Worm (Caenorhabditis elegans) whole organism, late embryonic: ENCODE results near the gene nhr-43.

Experiments
- C08G9.2 ChIP-seq: sonication (generic microtip); optimal IDR thresholded peaks from 2 replicates; lab custom pipeline; 2016; ENCODE audit warnings: mild to moderate bottlenecking, missing genetic modification characterization, moderate library complexity, missing compliant biosample characterization
- K02D7.2 ChIP-seq: sonication (generic microtip); optimal IDR thresholded peaks from 2 replicates; lab custom pipeline; 2017; ENCODE audit warnings: mild to moderate bottlenecking, missing genetic modification characterization, missing compliant biosample characterization
- K09A11.1 ChIP-seq: sonication (generic microtip); optimal IDR thresholded peaks from 2 replicates; lab custom pipeline; 2017; ENCODE audit warnings: antibody characterized with exemption, mild to moderate bottlenecking, missing genetic modification characterization, missing compliant biosample characterization; ENCODE audit not compliant: insufficient read depth
- T23F11.4 ChIP-seq: fragments of 200-800 bp; sonication (Bioruptor generic); optimal IDR thresholded peaks from 2 replicates; lab custom pipeline; 2018; ENCODE audit warnings: mild to moderate bottlenecking, missing genetic modification characterization, missing compliant biosample characterization
- Y22D7AL.16 ChIP-seq: sonication (generic microtip); optimal IDR thresholded peaks from 2 replicates; lab custom pipeline; 2016; ENCODE audit warnings: missing genetic modification characterization, missing compliant biosample characterization
- ahr-1 ChIP-seq: sonication (generic microtip); optimal IDR thresholded peaks from 2 replicates; lab custom pipeline; 2016; ENCODE audit warnings: missing genetic modification characterization, missing compliant biosample characterization
- ceh-18 ChIP-seq: sonication (generic microtip); optimal IDR thresholded peaks from 2 replicates; lab custom pipeline; 2016; ENCODE audit warnings: missing genetic modification characterization, missing compliant biosample characterization
- ceh-19 ChIP-seq: fragments of 200-800 bp; sonication (Bioruptor generic); optimal IDR thresholded peaks from 2 replicates; lab custom pipeline; 2018; ENCODE audit warnings: mild to moderate bottlenecking, missing genetic modification characterization, missing compliant biosample characterization
- ceh-22 ChIP-seq: sonication (generic microtip); optimal IDR thresholded peaks from 2 replicates; lab custom pipeline; 2017; ENCODE audit warnings: missing biosample characterization, missing genetic modification characterization
- ceh-24 ChIP-seq: sonication (generic microtip); optimal IDR thresholded peaks from 2 replicates; lab custom pipeline; 2016; ENCODE audit warnings: mild to moderate bottlenecking, missing genetic modification characterization, missing compliant biosample characterization
- ceh-30 ChIP-seq: fragments of 150-350 bp; optimal IDR thresholded peaks from 2 replicates; lab custom pipeline; 2014; ENCODE audit warnings: missing biosample characterization, missing genetic modification characterization
- ceh-31 ChIP-seq: sonication (generic microtip); optimal IDR thresholded peaks from 2 replicates; lab custom pipeline; 2016; ENCODE audit warnings: missing genetic modification characterization, missing compliant biosample characterization
- ceh-34 ChIP-seq: sonication (generic microtip); optimal IDR thresholded peaks from 2 replicates; lab custom pipeline; 2016; ENCODE audit warnings: mild to moderate bottlenecking, missing genetic modification characterization, missing compliant biosample characterization
- ceh-45 ChIP-seq: fragments of 200-800 bp; sonication (Bioruptor generic); IDR thresholded peaks from 2 replicates; pipeline ENCODE4 v1.3.6; 2022; ENCODE audit warnings: missing genetic modification reagents, missing genetic modification characterization, missing compliant biosample characterization
- ceh-48 ChIP-seq: sonication (generic microtip); optimal IDR thresholded peaks from 2 replicates; lab custom pipeline; 2016; ENCODE audit warnings: missing genetic modification characterization, inconsistent platforms, missing compliant biosample characterization
- ceh-9 ChIP-seq: sonication (generic microtip); optimal IDR thresholded peaks from 2 replicates; lab custom pipeline; 2016; ENCODE audit warnings: mild to moderate bottlenecking, missing genetic modification characterization, inconsistent platforms, missing compliant biosample characterization
- che-1 ChIP-seq: sonication (generic microtip); optimal IDR thresholded peaks from 2 replicates; lab custom pipeline; 2016; ENCODE audit warnings: mild to moderate bottlenecking, missing genetic modification characterization, missing compliant biosample characterization
- dmd-4 ChIP-seq: sonication (generic microtip); optimal IDR thresholded peaks from 2 replicates; lab custom pipeline; 2016; ENCODE audit warnings: borderline replicate concordance, missing genetic modification characterization, missing compliant biosample characterization
- ets-4 ChIP-seq: sonication (generic microtip); optimal IDR thresholded peaks from 2 replicates; lab custom pipeline; 2016; ENCODE audit warnings: missing genetic modification characterization, missing compliant biosample characterization
- fax-1 ChIP-seq: sonication (generic microtip); optimal IDR thresholded peaks from 2 replicates; lab custom pipeline; 2016; ENCODE audit warnings: missing genotype, missing genetic modification characterization, missing compliant biosample characterization
- fkh-10 ChIP-seq: fragments of 150-350 bp; optimal IDR thresholded peaks from 2 replicates; lab custom pipeline; 2014; ENCODE audit warnings: missing biosample characterization, missing genetic modification reagents, missing genetic modification characterization
- hlh-15 ChIP-seq: sonication (generic microtip); optimal IDR thresholded peaks from 2 replicates; lab custom pipeline; 2016; ENCODE audit warnings: missing genetic modification characterization, missing compliant biosample characterization
- hlh-6 ChIP-seq: sonication (generic microtip); optimal IDR thresholded peaks from 2 replicates; lab custom pipeline; 2016; ENCODE audit warnings: missing genotype, missing genetic modification characterization, missing compliant biosample characterization
- lin-11 ChIP-seq: fragments of 200-800 bp; sonication (Bioruptor generic); optimal IDR thresholded peaks from 2 replicates; lab custom pipeline; 2018; ENCODE audit warnings: mild to moderate bottlenecking, missing genetic modification characterization, missing compliant biosample characterization
- nfya-1 ChIP-seq: sonication (generic microtip); optimal IDR thresholded peaks from 2 replicates; lab custom pipeline; 2017; ENCODE audit warnings: missing genetic modification characterization, mild to moderate bottlenecking, missing compliant biosample characterization, antibody characterized with exemption, moderate library complexity
- nhr-11 ChIP-seq: fragments of 150-350 bp; optimal IDR thresholded peaks from 2 replicates; lab custom pipeline; 2014; ENCODE audit warnings: missing biosample characterization, missing genetic modification characterization
- odd-2 ChIP-seq: sonication (generic microtip); optimal IDR thresholded peaks from 2 replicates; lab custom pipeline; 2017; ENCODE audit warnings: antibody characterized with exemption, mild to moderate bottlenecking, missing genetic modification characterization, missing compliant biosample characterization
- pat-9 ChIP-seq: fragments of 200-800 bp; sonication (Bioruptor generic); optimal IDR thresholded peaks from 2 replicates; lab custom pipeline; 2018; ENCODE audit warnings: mild to moderate bottlenecking, missing genetic modification characterization, moderate library complexity, missing compliant biosample characterization
- pha-2 ChIP-seq: sonication (generic microtip); optimal IDR thresholded peaks from 2 replicates; lab custom pipeline; 2017; ENCODE audit warnings: mild to moderate bottlenecking, missing genetic modification characterization, missing compliant biosample characterization
- rnt-1 ChIP-seq: sonication (generic microtip); optimal IDR thresholded peaks from 2 replicates; lab custom pipeline; 2016; ENCODE audit warnings: missing genetic modification characterization, missing compliant biosample characterization
- sdc-2 ChIP-seq: sonication (generic microtip); optimal IDR thresholded peaks from 2 replicates; lab custom pipeline; 2016; ENCODE audit warnings: missing genotype, missing genetic modification characterization, missing compliant biosample characterization
- sox-4 ChIP-seq: sonication (generic microtip); optimal IDR thresholded peaks from 2 replicates; lab custom pipeline; 2017; ENCODE audit warnings: mild to moderate bottlenecking, missing genetic modification characterization, inconsistent platforms, missing compliant biosample characterization
- syd-9 ChIP-seq: sonication (generic microtip); optimal IDR thresholded peaks from 2 replicates; lab custom pipeline; 2016; ENCODE audit warnings: mild to moderate bottlenecking, missing genetic modification characterization, moderate library complexity, missing compliant biosample characterization
- tbx-2 ChIP-seq: sonication (generic microtip); optimal IDR thresholded peaks from 2 replicates; lab custom pipeline; 2016; ENCODE audit warnings: missing genetic modification characterization, missing compliant biosample characterization
- unc-86 ChIP-seq: sonication (generic microtip); optimal IDR thresholded peaks from 2 replicates; lab custom pipeline; 2016; ENCODE audit warnings: missing genetic modification characterization, missing compliant biosample characterization
- ztf-16 ChIP-seq: sonication (generic microtip); optimal IDR thresholded peaks from 2 replicates; lab custom pipeline; 2017; ENCODE audit warnings: missing genetic modification characterization, missing compliant biosample characterization

nhr-43 gene

DNA sequence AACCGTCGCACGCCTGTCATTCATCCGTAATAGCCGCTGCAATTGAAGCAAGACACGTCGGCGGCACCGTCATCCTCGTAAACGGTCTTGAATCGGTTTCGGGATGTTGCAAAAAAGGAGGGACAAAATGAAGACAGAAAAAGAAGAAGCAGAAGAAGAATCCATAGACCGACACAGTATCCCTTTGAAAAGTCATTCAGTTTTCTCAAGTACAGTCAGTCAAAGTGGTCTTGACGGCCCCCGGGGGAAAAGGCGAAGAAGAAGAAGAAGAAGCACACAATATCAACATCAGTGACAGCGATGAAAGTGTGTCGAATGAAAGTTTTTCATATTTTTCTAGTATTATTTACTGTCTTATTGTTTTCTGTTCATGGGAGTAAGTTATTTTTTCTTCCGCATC, 21.1 kb upstream of the nhr-43 start, which contains the start of gene cutl-27:
Gene cutl-27, plus strand, starts transcription at position 301 of the 400 bp plus-strand sequence.
- no peak for TF ChIP-seq lin-11 (tag; lab: Kevin White, UChicago)
- no peak for TF ChIP-seq K09A11.1
- TF ChIP-seq che-1: no peak
- TF ChIP-seq odd-2 (tag; lab: Kevin White, UChicago): no peak
- TF ChIP-seq ceh-34 (tag; lab: Kevin White, UChicago): no peak
- no peak for TF ChIP-seq Y22D7AL.16
- no peak for TF ChIP-seq ceh-18
- TF ChIP-seq fax-1 (tag; lab: Kevin White, UChicago): no peak
- no peak for TF ChIP-seq pha-2 (tag; lab: Kevin White, UChicago)
- TF ChIP-seq rnt-1 (tag; lab: Kevin White, UChicago): no peak
- TF ChIP-seq tbx-2 (tag; lab: Kevin White, UChicago): no peak
- TF ChIP-seq dmd-4 (tag; lab: Kevin White, UChicago): no peak
- TF ChIP-seq unc-86 (tag; lab: Kevin White, UChicago): no peak
- no peak for TF ChIP-seq ceh-48
- no peak for TF ChIP-seq ceh-31 (tag; lab: Kevin White, UChicago)
- TF ChIP-seq, all 69 proteins: peak for 0

- TF ChIP-seq hlh-15 (tag; lab: Kevin White, UChicago): no peak
- no peak for TF ChIP-seq rnt-1 (tag; lab: Kevin White, UChicago)
- TF ChIP-seq fkh-10 (GFP tag; lab: Kevin White, UChicago): no peak
- no peak for TF ChIP-seq ceh-9 (tag; lab: Kevin White, UChicago)
- no peak for TF ChIP-seq C08G9.2 (tag; lab: Kevin White, UChicago)
- no peak for TF ChIP-seq T23F11.4
- no peak for TF ChIP-seq sox-4 (tag; lab: Kevin White, UChicago)
- no peak for TF ChIP-seq ceh-30 (tag; lab: Kevin White, UChicago)
- no peak for TF ChIP-seq ztf-16 (tag; lab: Kevin White, UChicago)
- no peak for TF ChIP-seq ets-4 (tag; lab: Kevin White, UChicago)
- no peak for TF ChIP-seq syd-9 (tag; lab: Kevin White, UChicago)
- no peak for TF ChIP-seq ceh-22 (tag; lab: Kevin White, UChicago)
- no peak for TF ChIP-seq nfya-1 (tag; lab: Kevin White, UChicago)
- TF ChIP-seq nhr-11 (tag; lab: Kevin White, UChicago): no peak
- TF ChIP-seq ceh-18: no peak
- no peak for TF ChIP-seq ceh-19 (GFP tag; lab: Kevin White, UChicago)
- no peak for TF ChIP-seq pat-9 (tag; lab: Kevin White, UChicago)
These were observed 16.9 kb upstream of the nhr-43 start for ce11 chrIV:11882534-11882933.

- no peak for TF ChIP-seq ahr-1 (tag; lab: Kevin White, UChicago)
- TF ChIP-seq hlh-6 (tag; lab: Kevin White, UChicago): no peak
These were observed 15.9 kb upstream of the nhr-43 start for ce11 chrIV:11883478-11883877.

- TF ChIP-seq unc-86 (tag; lab: Kevin White, UChicago) (no peak), K09A11.1 (no peak), ceh-48 (no peak), sdc-2 (tag; lab: Kevin White, UChicago) (no peak), T23F11.4 (no peak), Y22D7AL.16 (no peak), odd-2 (tag; lab: Kevin White, UChicago) (no peak), K02D7.2 (tag; lab: Kevin White, UChicago) (no peak), ceh-24 (no peak), ceh-45 (GFP tag; lab: Robert Waterston, UW) (no peak)
These were observed 14.1 kb upstream of the nhr-43 start, which contains the start of gene let-653 for ce11 chrIV:11885313-11885712. Gene let-653, plus strand, starts transcription at chrIV:11885613.
